Fruit fly (Drosophila melanogaster): ENCODE measurements around the gene gny.

Gene gny

dm6 chr2L:10334854-10335277 is 45.0 kb upstream of the gny start (continued):
- TF ChIP-seq stc (GFP tag; IDR thresholded peaks at IDR 0.05) (peak; percentile 71), chn (GFP tag; optimal IDR thresholded peaks at IDR 0.05) (no peak), cwo (GFP tag; optimal IDR thresholded peaks at IDR 0.05) (peak; percentile 61), CG13624 (GFP tag; optimal IDR thresholded peaks at IDR 0.05) (peak; percentile 68), bab2 (GFP tag; optimal IDR thresholded peaks at IDR 0.05) (peak; percentile 10), Adf1 (GFP tag; IDR thresholded peaks at IDR 0.05) (peak; percentile 16; the same call in 1 of the 2 replicates), gcm2 (GFP tag; optimal IDR thresholded peaks at IDR 0.05) (peak; percentile 22), CG15011 (GFP tag; optimal IDR thresholded peaks at IDR 0.05) (peak; percentile 45), twi (tag; optimal IDR thresholded peaks at IDR 0.05) (peak; percentile 51), Fer3 (tag; optimal IDR thresholded peaks at IDR 0.05) (peak; percentile 63), az2 (GFP tag; optimal IDR thresholded peaks at IDR 0.05) (no peak), CG12219 (GFP tag; optimal IDR thresholded peaks at IDR 0.05) (peak; percentile 75), Lim3 (GFP tag; IDR thresholded peaks at IDR 0.05) (no peak), nerfin-2 (GFP tag; IDR thresholded peaks at IDR 0.05; ENCODE audit: partially characterized antibody) (no peak), nau (GFP tag; optimal IDR thresholded peaks at IDR 0.05) (peak; percentile 85), CG2875 (GFP tag; optimal IDR thresholded peaks at IDR 0.05) (peak; percentile 53), sr (GFP tag; IDR thresholded peaks at IDR 0.05) (no peak), ato (GFP tag; IDR thresholded peaks at IDR 0.05; ENCODE audit: partially characterized antibody) (peak; percentile 13; the same call in 1 of the 2 replicates), CG5953 (GFP tag; IDR thresholded peaks at IDR 0.05) (0 out of 2 replicates have a peak, but pooled peaks have one; percentile 19), CG18764 (GFP tag; optimal IDR thresholded peaks at IDR 0.05) (no peak), lmd (GFP tag; IDR thresholded peaks at IDR 0.05) (no peak), CG9215 (GFP tag; IDR thresholded peaks at IDR 0.05) (no peak), CG17328 (GFP tag; IDR thresholded peaks at IDR 0.05) (peak; percentile 53), ase (GFP tag; IDR thresholded peaks at IDR 0.05) (no peak), wek (GFP tag; optimal IDR thresholded peaks at IDR 0.05) (peak; percentile 80), dysf (GFP tag; IDR thresholded peaks at IDR 0.05) (no peak; the same call in 2 of the 3 replicates), CG10147 (GFP tag; optimal IDR thresholded peaks at IDR 0.05) (peak; percentile 64), CG15073 (GFP tag; optimal IDR thresholded peaks at IDR 0.05) (no peak), CG1024 (GFP tag; IDR thresholded peaks at IDR 0.05) (peak; percentile 75; the same call in 1 of the 2 replicates), Gsc (GFP tag; IDR thresholded peaks at IDR 0.05) (no peak), CG17385 (GFP tag; optimal IDR thresholded peaks at IDR 0.05) (peak; percentile 64), CG6683 (GFP tag; optimal IDR thresholded peaks at IDR 0.05) (peak; percentile 50), CG18476 (GFP tag; optimal IDR thresholded peaks at IDR 0.05) (no peak), fu2 (GFP tag; optimal IDR thresholded peaks at IDR 0.05) (peak; percentile 21), CG9727 (GFP tag; optimal IDR thresholded peaks at IDR 0.05) (peak; percentile 57), CG11398 (GFP tag; optimal IDR thresholded peaks at IDR 0.05) (peak; percentile 30), H15 (GFP tag; IDR thresholded peaks at IDR 0.05) (no peak), prd (optimal IDR thresholded peaks at IDR 0.05) (no peak), prd (GFP tag; IDR thresholded peaks at IDR 0.05) (no peak; the same call in 1 of the 3 replicates), wdn (GFP tag; IDR thresholded peaks at IDR 0.05) (0 out of 2 replicates have a peak, but pooled peaks have one; percentile 38), trem (tag; optimal IDR thresholded peaks at IDR 0.05) (peak; percentile 47), Lhr (GFP tag; optimal IDR thresholded peaks at IDR 0.05) (peak; percentile 24), btn (GFP tag; optimal IDR thresholded peaks at IDR 0.05) (peak; percentile 5), CG4730 (GFP tag; IDR thresholded peaks at IDR 0.05) (no peak), Hr51 (GFP tag; optimal IDR thresholded peaks at IDR 0.05) (peak in 1 of 2 experiments; percentile 40), sna (GFP tag; IDR thresholded peaks at IDR 0.05; ENCODE audit: partially characterized antibody) (peak; percentile 63), CG31224 (GFP tag; IDR thresholded peaks at IDR 0.05) (no peak), eve (GFP tag; optimal IDR thresholded peaks at IDR 0.05) (peak in 1 of 2 experiments; percentile 95), kay (GFP tag; optimal IDR thresholded peaks at IDR 0.05) (peak; percentile 90), Dp (GFP tag; optimal IDR thresholded peaks at IDR 0.05) (no peak), CG17186 (GFP tag; optimal IDR thresholded peaks at IDR 0.05) (no peak)
